Worm (Caenorhabditis elegans): Measurements from ENCODE around the gene C35A5.6.

C35A5.6 gene

DNA sequence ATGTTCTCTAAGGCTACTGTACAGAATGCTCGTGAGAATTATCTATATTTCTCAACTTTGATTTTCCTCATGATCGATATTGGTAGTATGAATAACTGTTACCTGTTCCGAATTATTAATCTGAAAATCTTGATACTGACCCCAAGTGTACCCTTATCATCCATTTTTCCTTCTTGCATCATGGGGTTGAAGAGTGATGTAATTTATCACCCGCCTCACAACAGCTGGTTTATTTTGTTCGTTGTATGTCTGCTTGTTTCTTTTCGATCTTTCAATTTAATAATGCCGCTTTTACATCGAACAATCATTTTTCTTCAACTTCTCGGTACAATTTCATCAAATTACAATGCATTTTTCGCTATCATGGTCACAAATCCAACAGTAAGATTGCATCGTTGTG is at the start of gene C35A5.6:
Gene C35A5.6 (plus strand): TSS at position 283 of the 400 bp plus-strand sequence.
- peak; percentile 16 for TF ChIP-seq nhr-28 (tag; optimal IDR thresholded peaks at IDR 0.05)
- TF ChIP-seq ceh-82 (tag; optimal IDR thresholded peaks at IDR 0.05) = no peak
- peak; percentile 97 for TF ChIP-seq ztf-7 (tag; optimal IDR thresholded peaks at IDR 0.05)
- no peak for TF ChIP-seq zip-2 (tag; optimal IDR thresholded peaks at IDR 0.05)
- peak; percentile 52 for TF ChIP-seq hlh-30 (tag; optimal IDR thresholded peaks at IDR 0.05; ENCODE audit: insufficient read depth)
- no peak for TF ChIP-seq ces-1 (GFP tag; optimal IDR thresholded peaks at IDR 0.05)

DNA sequence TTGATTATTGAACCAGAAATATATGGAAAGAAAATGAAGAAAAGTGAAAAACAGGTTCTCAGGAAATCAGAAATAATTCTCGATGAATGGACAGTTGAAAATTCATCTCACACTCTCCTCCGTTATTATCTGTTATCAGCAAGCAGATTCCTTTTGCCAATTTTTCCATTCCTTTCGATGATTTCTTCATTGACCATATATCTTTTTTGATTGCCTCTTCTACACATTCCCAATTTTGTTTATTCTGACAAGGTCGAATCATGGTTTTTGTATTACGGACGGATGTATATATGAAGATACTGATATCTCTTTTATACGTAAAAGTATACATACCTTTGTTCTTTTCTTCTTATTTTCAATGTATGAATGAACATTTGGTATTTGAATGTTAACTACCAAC is 48.3 kb upstream of the C35A5.6 start:
- TF ChIP-seq madf-9 (GFP tag; conservative IDR thresholded peaks at IDR 0.05) (no peak), vab-7 (GFP tag; IDR thresholded peaks at IDR 0.05) (no peak), zip-2 (tag; optimal IDR thresholded peaks at IDR 0.05) (no peak), ama-1 (optimal IDR thresholded peaks at IDR 0.05) (no peak), nhr-28 (tag; optimal IDR thresholded peaks at IDR 0.05) (peak; percentile 4), gei-8 (GFP tag; optimal IDR thresholded peaks at IDR 0.05) (no peak), zfp-3 (GFP tag; conservative IDR thresholded peaks at IDR 0.05) (no peak), zag-1 (tag; optimal IDR thresholded peaks at IDR 0.05) (no peak), ceh-32 (tag; optimal IDR thresholded peaks at IDR 0.05; ENCODE audit: poor library complexity) (no peak), nhr-76 (tag; optimal IDR thresholded peaks at IDR 0.05) (no peak), madf-5 (GFP tag; IDR thresholded peaks at IDR 0.05) (no peak), unc-130 (GFP tag; optimal IDR thresholded peaks at IDR 0.05) (no peak), F44E2.7 (GFP tag; IDR thresholded peaks at IDR 0.05) (no peak), arid-1 (GFP tag; conservative IDR thresholded peaks at IDR 0.05) (no peak), unc-62 (GFP tag; optimal IDR thresholded peaks at IDR 0.05 in 1 of 2) (peak in 1 of 2 experiments; percentile 82), unc-62 (tag; optimal IDR thresholded peaks at IDR 0.05) (no peak)

DNA sequence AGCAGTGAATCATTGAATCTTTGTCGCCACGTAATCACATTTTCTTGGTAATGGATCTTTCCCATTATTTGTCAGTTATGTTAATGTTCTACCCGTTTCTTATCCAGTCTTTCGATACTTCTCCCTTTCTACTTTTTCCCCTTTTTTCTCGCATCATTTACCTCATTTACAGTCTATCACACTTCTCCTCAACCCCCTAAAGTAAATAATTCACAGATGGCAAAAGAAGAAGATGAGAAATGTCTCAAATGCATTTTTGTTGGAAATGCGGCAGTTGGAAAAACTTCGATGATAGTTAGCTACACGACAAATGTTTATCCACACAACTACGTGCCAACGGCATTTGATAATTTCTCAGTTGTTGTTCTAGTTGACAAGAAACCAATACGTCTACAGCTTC is 46.9 kb upstream of the C35A5.6 start, which contains the start of gene chw-1:
Gene chw-1 (plus strand): TSS at position 217 of the 400 bp plus-strand sequence.
- TF ChIP-seq nhr-25 (tag; optimal IDR thresholded peaks at IDR 0.05; ENCODE audit: borderline replicate concordance, insufficient read depth) = no peak
- peak in 1 of 2 experiments; percentile 94 for TF ChIP-seq unc-62 (GFP tag; optimal IDR thresholded peaks at IDR 0.05 in 1 of 2)
- no peak for TF ChIP-seq unc-62 (tag; optimal IDR thresholded peaks at IDR 0.05)

DNA sequence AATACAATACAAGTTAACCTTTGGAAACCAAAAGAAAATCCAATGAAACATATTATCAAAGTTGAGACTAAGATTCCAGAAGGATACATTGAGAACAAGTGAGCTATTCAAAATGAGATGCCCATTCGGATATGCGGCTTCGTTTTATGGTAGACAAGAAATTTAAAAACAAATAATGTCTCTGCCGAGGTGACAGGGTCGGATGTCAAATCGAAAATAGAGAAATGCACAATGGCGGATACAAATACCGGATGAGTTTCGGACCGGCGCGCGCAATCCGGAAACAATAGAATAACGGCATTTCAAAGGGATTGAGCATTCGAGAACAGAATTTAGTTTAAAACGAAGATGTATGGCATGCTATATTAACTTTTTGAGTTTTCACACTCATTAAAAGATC is 45.7 kb upstream of the C35A5.6 start, which contains the start of gene F22E12.3:
Gene F22E12.3 (minus strand): TSS at position 101 of the 400 bp plus-strand sequence.
- TF ChIP-seq pha-4 (GFP tag; IDR thresholded peaks at IDR 0.05) (no peak), pha-4 (tag; optimal IDR thresholded peaks at IDR 0.05) (no peak), lin-15B (tag; optimal IDR thresholded peaks at IDR 0.05) (no peak), tag-97 (GFP tag; IDR thresholded peaks at IDR 0.05) (no peak), lim-7 (GFP tag; IDR thresholded peaks at IDR 0.05) (no peak), hlh-30 (tag; optimal IDR thresholded peaks at IDR 0.05; ENCODE audit: insufficient read depth) (no peak), Y5F2A.4 (GFP tag; optimal IDR thresholded peaks at IDR 0.05) (no peak), mdt-29 (GFP tag; IDR thresholded peaks at IDR 0.05) (no peak), daf-19 (GFP tag; conservative IDR thresholded peaks at IDR 0.05) (no peak), lin-13 (GFP tag; optimal IDR thresholded peaks at IDR 0.05) (no peak), sdz-12 (GFP tag; optimal IDR thresholded peaks at IDR 0.05) (no peak), ceh-28 (tag; optimal IDR thresholded peaks at IDR 0.05) (no peak), nhr-28 (tag; optimal IDR thresholded peaks at IDR 0.05) (no peak), ceh-82 (tag; optimal IDR thresholded peaks at IDR 0.05) (no peak), rbr-2 (tag; optimal IDR thresholded peaks at IDR 0.05) (no peak), ZK546.5 (tag; optimal IDR thresholded peaks at IDR 0.05) (no peak), nhr-10 (tag; optimal IDR thresholded peaks at IDR 0.05) (no peak), dmd-8 (GFP tag; IDR thresholded peaks at IDR 0.05) (no peak)
